Worm (Caenorhabditis elegans): ENCODE results near the gene F11G11.4.

DNA sequence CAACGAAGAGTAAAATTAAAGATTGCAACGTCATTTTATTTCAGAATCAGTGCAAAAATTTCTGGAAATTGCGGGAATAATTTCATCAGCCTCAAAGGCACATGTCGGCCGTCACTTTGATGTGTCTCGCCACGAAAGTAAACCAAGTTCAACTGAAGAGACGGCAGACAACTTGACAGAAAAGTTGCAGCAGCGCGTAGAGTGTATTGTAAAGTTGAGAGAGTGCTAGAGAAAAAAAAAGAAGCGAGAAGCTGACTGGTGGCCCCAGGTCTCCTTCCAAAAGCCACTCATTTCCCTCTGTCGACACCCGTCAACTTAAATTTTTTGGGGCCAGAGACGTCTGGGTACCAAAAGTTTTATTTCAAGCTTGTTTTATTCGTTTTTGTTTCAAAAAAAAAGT is 43.9 kb downstream of the F11G11.4 start:
- TF ChIP-seq snpc-4 (tag; optimal IDR thresholded peaks at IDR 0.05), result no peak
- TF ChIP-seq blmp-1 (tag; optimal IDR thresholded peaks at IDR 0.05), result no peak

All from whole organism, mixed stage, embryonic.